Worm (Caenorhabditis elegans) whole organism, late embryonic: ENCODE measurements around the gene bath-38.

Experiments
- F13H6.1 ChIP-seq: sonication (generic microtip); optimal IDR thresholded peaks from 2 replicates; lab custom pipeline; 2016; ENCODE audit warnings: missing genetic modification characterization, missing compliant biosample characterization
- K09A11.1 ChIP-seq: sonication (generic microtip); optimal IDR thresholded peaks from 2 replicates; lab custom pipeline; 2017; ENCODE audit warnings: antibody characterized with exemption, mild to moderate bottlenecking, missing genetic modification characterization, missing compliant biosample characterization; ENCODE audit not compliant: insufficient read depth
- T23F11.4 ChIP-seq: fragments of 200-800 bp; sonication (Bioruptor generic); optimal IDR thresholded peaks from 2 replicates; lab custom pipeline; 2018; ENCODE audit warnings: mild to moderate bottlenecking, missing genetic modification characterization, missing compliant biosample characterization
- Y22D7AL.16 ChIP-seq: sonication (generic microtip); optimal IDR thresholded peaks from 2 replicates; lab custom pipeline; 2016; ENCODE audit warnings: missing genetic modification characterization, missing compliant biosample characterization
- ahr-1 ChIP-seq: sonication (generic microtip); optimal IDR thresholded peaks from 2 replicates; lab custom pipeline; 2016; ENCODE audit warnings: missing genetic modification characterization, missing compliant biosample characterization
- ama-1 ChIP-seq: fragments of 150-350 bp; optimal IDR thresholded peaks from 2 replicates; lab custom pipeline; 2014
- ceh-14 ChIP-seq: sonication (generic microtip); optimal IDR thresholded peaks from 2 replicates; lab custom pipeline; 2016; ENCODE audit warnings: missing genotype, missing genetic modification characterization, missing compliant biosample characterization
- ceh-2 ChIP-seq: sonication (generic microtip); optimal IDR thresholded peaks from 2 replicates; lab custom pipeline; 2016; ENCODE audit warnings: missing genotype, missing genetic modification characterization, missing compliant biosample characterization
- ceh-22 ChIP-seq: sonication (generic microtip); optimal IDR thresholded peaks from 2 replicates; lab custom pipeline; 2017; ENCODE audit warnings: missing biosample characterization, missing genetic modification characterization
- ceh-24 ChIP-seq: sonication (generic microtip); optimal IDR thresholded peaks from 2 replicates; lab custom pipeline; 2016; ENCODE audit warnings: mild to moderate bottlenecking, missing genetic modification characterization, missing compliant biosample characterization
- ceh-30 ChIP-seq: fragments of 150-350 bp; optimal IDR thresholded peaks from 2 replicates; lab custom pipeline; 2014; ENCODE audit warnings: missing biosample characterization, missing genetic modification characterization
- ceh-31 ChIP-seq: sonication (generic microtip); optimal IDR thresholded peaks from 2 replicates; lab custom pipeline; 2016; ENCODE audit warnings: missing genetic modification characterization, missing compliant biosample characterization
- ceh-45 ChIP-seq: fragments of 200-800 bp; sonication (Bioruptor generic); IDR thresholded peaks from 2 replicates; pipeline ENCODE4 v1.3.6; 2022; ENCODE audit warnings: missing genetic modification reagents, missing genetic modification characterization, missing compliant biosample characterization
- ceh-48 ChIP-seq: sonication (generic microtip); optimal IDR thresholded peaks from 2 replicates; lab custom pipeline; 2016; ENCODE audit warnings: missing genetic modification characterization, inconsistent platforms, missing compliant biosample characterization
- ceh-6 ChIP-seq: fragments of 200-800 bp; sonication (Bioruptor generic); optimal IDR thresholded peaks from 2 replicates; lab custom pipeline; 2018; ENCODE audit warnings: mild to moderate bottlenecking, missing genetic modification characterization, missing compliant biosample characterization
- dmd-4 ChIP-seq: sonication (generic microtip); optimal IDR thresholded peaks from 2 replicates; lab custom pipeline; 2016; ENCODE audit warnings: borderline replicate concordance, missing genetic modification characterization, missing compliant biosample characterization
- eyg-1 ChIP-seq: sonication (generic microtip); optimal IDR thresholded peaks from 2 replicates; lab custom pipeline; 2016; ENCODE audit warnings: missing genotype, missing genetic modification characterization, missing compliant biosample characterization
- fkh-10 ChIP-seq: fragments of 150-350 bp; optimal IDR thresholded peaks from 2 replicates; lab custom pipeline; 2014; ENCODE audit warnings: missing biosample characterization, missing genetic modification reagents, missing genetic modification characterization
- fkh-6 ChIP-seq: sonication (generic microtip); optimal IDR thresholded peaks from 2 replicates; lab custom pipeline; 2016; ENCODE audit warnings: missing genetic modification characterization, missing compliant biosample characterization
- hlh-13 ChIP-seq: fragments of 200-800 bp; sonication (Bioruptor generic); optimal IDR thresholded peaks from 2 replicates; lab custom pipeline; 2018; ENCODE audit warnings: mild to moderate bottlenecking, missing genetic modification characterization, missing compliant biosample characterization
- hlh-15 ChIP-seq: sonication (generic microtip); optimal IDR thresholded peaks from 2 replicates; lab custom pipeline; 2016; ENCODE audit warnings: missing genetic modification characterization, missing compliant biosample characterization
- hlh-30 ChIP-seq: sonication (generic microtip); optimal IDR thresholded peaks from 2 replicates; lab custom pipeline; 2017; ENCODE audit warnings: antibody characterized with exemption, missing genetic modification characterization, missing compliant biosample characterization; ENCODE audit not compliant: insufficient read depth
- hlh-6 ChIP-seq: sonication (generic microtip); optimal IDR thresholded peaks from 2 replicates; lab custom pipeline; 2016; ENCODE audit warnings: missing genotype, missing genetic modification characterization, missing compliant biosample characterization
- hlh-8 ChIP-seq: sonication (generic microtip); optimal IDR thresholded peaks from 2 replicates; lab custom pipeline; 2016; ENCODE audit warnings: missing genotype, missing genetic modification characterization, missing compliant biosample characterization
- lim-6 ChIP-seq: sonication (generic microtip); optimal IDR thresholded peaks from 2 replicates; lab custom pipeline; 2016; ENCODE audit warnings: missing genetic modification characterization, missing compliant biosample characterization
- lin-11 ChIP-seq: fragments of 200-800 bp; sonication (Bioruptor generic); optimal IDR thresholded peaks from 2 replicates; lab custom pipeline; 2018; ENCODE audit warnings: mild to moderate bottlenecking, missing genetic modification characterization, missing compliant biosample characterization
- nhr-11 ChIP-seq: fragments of 150-350 bp; optimal IDR thresholded peaks from 2 replicates; lab custom pipeline; 2014; ENCODE audit warnings: missing biosample characterization, missing genetic modification characterization
- nhr-232 ChIP-seq: sonication (generic microtip); optimal IDR thresholded peaks from 2 replicates; lab custom pipeline; 2016; ENCODE audit warnings: missing genetic modification characterization, missing compliant biosample characterization
- npax-4 ChIP-seq: sonication (generic microtip); optimal IDR thresholded peaks from 2 replicates; lab custom pipeline; 2016; ENCODE audit warnings: missing genetic modification characterization, missing compliant biosample characterization
- odd-2 ChIP-seq: sonication (generic microtip); optimal IDR thresholded peaks from 2 replicates; lab custom pipeline; 2017; ENCODE audit warnings: antibody characterized with exemption, mild to moderate bottlenecking, missing genetic modification characterization, missing compliant biosample characterization
- pag-3 ChIP-seq: sonication (generic microtip); optimal IDR thresholded peaks from 2 replicates; lab custom pipeline; 2016; ENCODE audit warnings: missing compliant biosample characterization, missing genetic modification characterization, borderline replicate concordance
- pha-2 ChIP-seq: sonication (generic microtip); optimal IDR thresholded peaks from 2 replicates; lab custom pipeline; 2017; ENCODE audit warnings: mild to moderate bottlenecking, missing genetic modification characterization, missing compliant biosample characterization
- pha-4 ChIP-seq: fragments of 150-350 bp; optimal IDR thresholded peaks from 2 replicates; lab custom pipeline; 2018; ENCODE audit warnings: missing biosample characterization, missing genetic modification reagents, missing genetic modification characterization
- pqm-1 ChIP-seq: sonication (generic microtip); optimal IDR thresholded peaks from 2 replicates; lab custom pipeline; 2016; ENCODE audit warnings: missing genetic modification characterization, missing compliant biosample characterization
- sox-4 ChIP-seq: sonication (generic microtip); optimal IDR thresholded peaks from 2 replicates; lab custom pipeline; 2017; ENCODE audit warnings: mild to moderate bottlenecking, missing genetic modification characterization, inconsistent platforms, missing compliant biosample characterization
- syd-9 ChIP-seq: sonication (generic microtip); optimal IDR thresholded peaks from 2 replicates; lab custom pipeline; 2016; ENCODE audit warnings: mild to moderate bottlenecking, missing genetic modification characterization, moderate library complexity, missing compliant biosample characterization
- ttx-3 ChIP-seq: sonication (generic microtip); optimal IDR thresholded peaks from 2 replicates; lab custom pipeline; 2016; ENCODE audit warnings: missing genetic modification reagents, missing genetic modification characterization, missing compliant biosample characterization
- ztf-16 ChIP-seq: sonication (generic microtip); optimal IDR thresholded peaks from 2 replicates; lab custom pipeline; 2017; ENCODE audit warnings: missing genetic modification characterization, missing compliant biosample characterization

The bath-38 gene

ce11 chrII:10016013-10016412 lies 29.1 kb downstream of the bath-38 start, which contains the start of gene lec-2:
lec-2 (minus strand) TSS chrII:10016183.
- no peak for TF ChIP-seq lin-11 (tag; lab: Kevin White, UChicago)
- no peak for TF ChIP-seq ceh-6 (GFP tag; lab: Kevin White, UChicago)
- no peak for TF ChIP-seq sox-4 (tag; lab: Kevin White, UChicago)
- no peak for TF ChIP-seq hlh-30 (tag; lab: Kevin White, UChicago)
- TF ChIP-seq ceh-48: no peak
- no peak for TF ChIP-seq hlh-13 (GFP tag; lab: Kevin White, UChicago)
- no peak for TF ChIP-seq pqm-1 (tag; lab: Kevin White, UChicago)
- no peak for TF ChIP-seq ceh-31 (tag; lab: Kevin White, UChicago)
- no peak for TF ChIP-seq npax-4 (tag; lab: Kevin White, UChicago)
- TF ChIP-seq ztf-16 (tag; lab: Kevin White, UChicago): no peak
- TF ChIP-seq hlh-15 (tag; lab: Kevin White, UChicago): no peak
- TF ChIP-seq ahr-1 (tag; lab: Kevin White, UChicago): no peak
- TF ChIP-seq nhr-11: no peak
- TF ChIP-seq eyg-1 (tag; lab: Kevin White, UChicago): no peak
- TF ChIP-seq ceh-2 (tag; lab: Kevin White, UChicago): no peak
- TF ChIP-seq ttx-3 (tag; lab: Kevin White, UChicago): no peak
- TF ChIP-seq ceh-30 (tag; lab: Kevin White, UChicago): no peak
- no peak for TF ChIP-seq F13H6.1 (tag; lab: Kevin White, UChicago)
- TF ChIP-seq ama-1: no peak
- TF ChIP-seq fkh-10 (GFP tag; lab: Kevin White, UChicago): no peak
- TF ChIP-seq, all 69 proteins: peak for 0

ce11 chrII:10014384-10014783 lies 30.7 kb downstream of the bath-38 start:
- TF ChIP-seq hlh-13 (GFP tag; lab: Kevin White, UChicago) (no peak), ceh-48 (no peak), pha-2 (no peak), pha-4 (no peak), Y22D7AL.16 (tag; lab: Kevin White, UChicago) (no peak), F13H6.1 (tag; lab: Kevin White, UChicago) (no peak), ceh-45 (GFP tag; lab: Robert Waterston, UW) (no peak), ceh-22 (tag; lab: Kevin White, UChicago) (no peak), pag-3 (tag; lab: Kevin White, UChicago) (no peak), ceh-2 (tag; lab: Kevin White, UChicago) (no peak), syd-9 (tag; lab: Kevin White, UChicago) (no peak), lin-11 (tag; lab: Kevin White, UChicago) (no peak), T23F11.4 (GFP tag; lab: Kevin White, UChicago) (no peak)

DNA sequence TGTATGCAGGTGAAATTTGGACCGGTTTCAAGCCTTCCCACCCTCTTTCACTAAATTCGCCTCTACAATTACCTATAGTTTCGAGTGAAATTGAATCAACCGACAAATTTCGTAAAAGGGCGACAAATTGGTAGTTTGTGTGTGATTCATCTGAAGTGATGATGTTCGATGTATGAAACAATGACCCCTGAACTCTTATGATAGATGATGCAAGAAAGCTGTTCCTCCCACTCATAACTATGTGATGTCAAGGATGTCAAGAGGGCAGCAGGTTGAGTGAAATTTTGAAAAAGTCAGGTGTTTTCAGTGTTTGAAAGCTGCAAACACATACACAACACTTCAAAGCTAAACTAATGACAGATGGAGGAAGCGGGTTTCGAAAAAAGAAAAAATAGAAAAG lies 32.6 kb downstream of the bath-38 start:
- TF ChIP-seq lin-11 (tag; lab: Kevin White, UChicago) (no peak), ceh-48 (no peak), pha-4 (no peak)

DNA sequence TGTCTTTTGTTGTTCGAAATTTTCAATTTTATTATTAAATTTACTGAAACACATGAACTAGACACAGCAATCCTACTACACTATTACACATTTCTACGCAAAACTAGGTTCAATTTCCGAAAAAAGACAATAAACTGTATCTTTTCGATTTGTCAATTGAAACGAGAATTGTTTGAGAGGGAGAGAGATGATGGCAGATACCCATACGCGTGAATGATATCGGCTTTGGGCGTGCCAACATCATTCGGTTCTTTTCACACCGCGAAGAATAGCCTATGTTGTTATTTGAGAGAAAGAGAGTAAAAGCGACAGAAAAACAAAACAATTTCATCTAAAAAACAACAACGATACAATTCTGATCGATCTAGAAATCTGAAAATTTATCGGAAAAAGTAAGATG lies 33.3 kb downstream of the bath-38 start:
- no peak for TF ChIP-seq ama-1
- no peak for TF ChIP-seq ceh-31 (tag; lab: Kevin White, UChicago)
- no peak for TF ChIP-seq npax-4 (tag; lab: Kevin White, UChicago)
- TF ChIP-seq ceh-30 (tag; lab: Kevin White, UChicago): no peak
- TF ChIP-seq fkh-6 (tag; lab: Kevin White, UChicago): no peak
- TF ChIP-seq nhr-232 (tag; lab: Kevin White, UChicago): no peak
- no peak for TF ChIP-seq pha-2
- TF ChIP-seq lim-6 (tag; lab: Kevin White, UChicago): no peak
- no peak for TF ChIP-seq K09A11.1 (tag; lab: Kevin White, UChicago)
- TF ChIP-seq ceh-24 (tag; lab: Kevin White, UChicago): no peak
- TF ChIP-seq T23F11.4 (GFP tag; lab: Kevin White, UChicago): no peak
- TF ChIP-seq odd-2 (tag; lab: Kevin White, UChicago): no peak
- TF ChIP-seq hlh-13 (GFP tag; lab: Kevin White, UChicago): no peak
- no peak for TF ChIP-seq hlh-8 (tag; lab: Kevin White, UChicago)
- no peak for TF ChIP-seq dmd-4 (tag; lab: Kevin White, UChicago)
- TF ChIP-seq hlh-6: no peak
- TF ChIP-seq ceh-14 (tag; lab: Kevin White, UChicago): no peak
